Worm (Caenorhabditis elegans) whole organism, L4 larva: Measurements from ENCODE around the gene npax-4.

Source experiments
- F10B5.3 ChIP-seq: sonication (generic microtip); optimal IDR thresholded peaks from 2 replicates; lab custom pipeline; 2016; ENCODE audit warnings: mild to moderate bottlenecking, missing genetic modification characterization, missing compliant biosample characterization
- F44E2.7 ChIP-seq: fragments of 200-800 bp; sonication (Bioruptor generic); IDR thresholded peaks from 2 replicates; pipeline ENCODE4 v2.1.2; 2022; ENCODE audit warnings: missing genetic modification characterization, missing compliant biosample characterization
- T20F7.1 ChIP-seq: fragments of 200-800 bp; sonication (Bioruptor generic); optimal IDR thresholded peaks from 2 replicates; lab custom pipeline; 2018; ENCODE audit warnings: mild to moderate bottlenecking, missing genetic modification characterization, missing compliant biosample characterization
- ZK546.5 ChIP-seq, 2 experiments: sonication (generic microtip); optimal IDR thresholded peaks; 2 replicates each; lab custom pipeline; 2017; ENCODE audit warnings: missing biosample characterization in 2 of 2, missing genetic modification characterization in 2 of 2
- aha-1 ChIP-seq: fragments of 150-350 bp; peaks from one replicate; lab custom pipeline; 2014; ENCODE audit warnings: missing biosample characterization, missing genetic modification characterization
- ceh-20 ChIP-seq: fragments of 200-800 bp; sonication (Bioruptor generic); IDR thresholded peaks from 2 replicates; pipeline ENCODE4 v1.3.6; 2022; ENCODE audit warnings: missing genetic modification reagents, missing genetic modification characterization, missing compliant biosample characterization
- ceh-28 ChIP-seq: fragments of 150-350 bp; optimal IDR thresholded peaks from 2 replicates; lab custom pipeline; 2014; ENCODE audit warnings: missing biosample characterization, missing genetic modification reagents, missing genetic modification characterization
- cey-2 ChIP-seq: sonication (generic microtip); optimal IDR thresholded peaks from 3 replicates; lab custom pipeline; 2017; ENCODE audit warnings: missing genetic modification characterization, mild to moderate bottlenecking, missing compliant biosample characterization, antibody characterized with exemption, borderline replicate concordance; ENCODE audit not compliant: insufficient read depth
- daf-16 ChIP-seq, 3 experiments: sonication (generic microtip); optimal IDR thresholded peaks; 2 replicates each; lab custom pipeline; 2016 to 2017; ENCODE audit warnings: missing genetic modification characterization in 3 of 3, missing genetic modification reagents in 3 of 3, mild to moderate bottlenecking in 2 of 3, missing compliant biosample characterization in 2 of 3, missing biosample characterization in 1 of 3, moderate library complexity in 1 of 3
- dmd-6 ChIP-seq: fragments of 200-800 bp; sonication (Bioruptor generic); IDR thresholded peaks from 2 replicates; pipeline ENCODE4 v1.3.6; 2022; ENCODE audit warnings: missing genetic modification reagents, missing genetic modification characterization, missing compliant biosample characterization
- dpl-1 ChIP-seq: fragments of 150-350 bp; optimal IDR thresholded peaks from 2 replicates; lab custom pipeline; 2014; ENCODE audit warnings: missing biosample characterization, missing genetic modification reagents, missing genetic modification characterization
- duxl-1 ChIP-seq: sonication (generic microtip); optimal IDR thresholded peaks from 2 replicates; lab custom pipeline; 2016; ENCODE audit warnings: mild to moderate bottlenecking, missing genetic modification characterization, moderate library complexity, missing compliant biosample characterization; ENCODE audit not compliant: poor library complexity
- dve-1 ChIP-seq: sonication (generic microtip); optimal IDR thresholded peaks from 2 replicates; lab custom pipeline; 2017; ENCODE audit warnings: antibody characterized with exemption, mild to moderate bottlenecking, missing genetic modification characterization, missing compliant biosample characterization; ENCODE audit not compliant: insufficient read depth
- egl-43 ChIP-seq: fragments of 200-800 bp; sonication (Bioruptor generic); IDR thresholded peaks from 2 replicates; pipeline ENCODE4 v1.3.6; 2022; ENCODE audit warnings: missing genetic modification reagents, missing genetic modification characterization, missing compliant biosample characterization
- fos-1 ChIP-seq: fragments of 150-350 bp; optimal IDR thresholded peaks from 2 replicates; lab custom pipeline; 2014; ENCODE audit warnings: missing biosample characterization, missing genetic modification characterization
- gei-8 ChIP-seq: fragments of 200-800 bp; sonication (Bioruptor generic); optimal IDR thresholded peaks from 2 replicates; lab custom pipeline; 2018; ENCODE audit warnings: mild to moderate bottlenecking, missing genetic modification characterization, missing compliant biosample characterization
- hif-1 ChIP-seq, 2 experiments: sonication (generic microtip); optimal IDR thresholded peaks; 2 replicates each; lab custom pipeline; 2016 to 2017; ENCODE audit warnings: missing compliant biosample characterization in 2 of 2, missing genetic modification characterization in 2 of 2, missing genetic modification reagents in 2 of 2, missing genotype in 2 of 2, mild to moderate bottlenecking in 1 of 2
- hlh-11 ChIP-seq: fragments of 200-800 bp; sonication (Bioruptor generic); optimal IDR thresholded peaks from 2 replicates; lab custom pipeline; 2018; ENCODE audit warnings: mild to moderate bottlenecking, missing genetic modification characterization, missing compliant biosample characterization
- hlh-30 ChIP-seq: sonication (generic microtip); optimal IDR thresholded peaks from 2 replicates; lab custom pipeline; 2017; ENCODE audit warnings: antibody characterized with exemption, mild to moderate bottlenecking, missing genetic modification characterization, missing compliant biosample characterization; ENCODE audit not compliant: insufficient read depth
- hmg-1.1 ChIP-seq: fragments of 200-800 bp; sonication (Bioruptor generic); IDR thresholded peaks from 2 replicates; pipeline ENCODE4 v1.3.6; 2022; ENCODE audit warnings: missing genetic modification reagents, missing genetic modification characterization, missing compliant biosample characterization
- lin-1 ChIP-seq: fragments of 200-800 bp; sonication (Bioruptor generic); IDR thresholded peaks from 2 replicates; pipeline ENCODE4 v1.3.6; 2022; ENCODE audit warnings: missing genetic modification reagents, missing genetic modification characterization, missing compliant biosample characterization
- lin-13 ChIP-seq: fragments of 150-350 bp; optimal IDR thresholded peaks from 2 replicates; lab custom pipeline; 2014; ENCODE audit warnings: missing biosample characterization, missing genetic modification reagents, missing genetic modification characterization
- lin-29 ChIP-seq: fragments of 200-800 bp; sonication (Bioruptor generic); IDR thresholded peaks from 2 replicates; pipeline ENCODE4 v1.3.6; 2022; ENCODE audit warnings: missing genetic modification reagents, missing genetic modification characterization, missing compliant biosample characterization
- lsy-2 ChIP-seq, 2 experiments: fragments of 150-350 bp in 1 of 2; sonication (generic microtip) in 1 of 2; optimal IDR thresholded peaks; 2 replicates each; lab custom pipeline; 2014 to 2017; ENCODE audit warnings: missing biosample characterization in 2 of 2, missing genetic modification characterization in 2 of 2
- mdl-1 ChIP-seq, 2 experiments: fragments of 150-350 bp in 1 of 2; sonication (generic microtip) in 1 of 2; optimal IDR thresholded peaks; 2 replicates each; lab custom pipeline; 2014 to 2017; ENCODE audit warnings: missing biosample characterization in 2 of 2, missing genetic modification characterization in 2 of 2
- mep-1 ChIP-seq: fragments of 150-350 bp; sonication (generic microtip); optimal IDR thresholded peaks from 3 replicates; lab custom pipeline; 2014; ENCODE audit warnings: missing biosample characterization, missing genetic modification characterization
- mxl-2 ChIP-seq: fragments of 200-800 bp; sonication (Bioruptor generic); conservative IDR thresholded peaks from 2 replicates; pipeline ENCODE4 v1.3.6; 2022; ENCODE audit warnings: missing genetic modification reagents, missing genetic modification characterization, missing compliant biosample characterization
- mxl-3 ChIP-seq: fragments of 200-800 bp; sonication (Bioruptor generic); optimal IDR thresholded peaks from 2 replicates; lab custom pipeline; 2018; ENCODE audit warnings: mild to moderate bottlenecking, missing genetic modification characterization, missing compliant biosample characterization
- nhr-102 ChIP-seq: sonication (generic microtip); optimal IDR thresholded peaks from 2 replicates; lab custom pipeline; 2016; ENCODE audit warnings: mild to moderate bottlenecking, missing genetic modification characterization, moderate library complexity, missing compliant biosample characterization
- nhr-11 ChIP-seq: fragments of 150-350 bp; optimal IDR thresholded peaks from 2 replicates; lab custom pipeline; 2014; ENCODE audit warnings: missing biosample characterization, missing genetic modification characterization
- nhr-25 ChIP-seq: sonication (generic microtip); optimal IDR thresholded peaks from 2 replicates; lab custom pipeline; 2017; ENCODE audit warnings: missing genetic modification characterization, mild to moderate bottlenecking, missing compliant biosample characterization, antibody characterized with exemption, moderate library complexity, borderline replicate concordance; ENCODE audit not compliant: insufficient read depth
- nhr-28 ChIP-seq: fragments of 150-350 bp; optimal IDR thresholded peaks from 2 replicates; lab custom pipeline; 2014; ENCODE audit warnings: missing biosample characterization, missing genetic modification characterization
- nhr-48 ChIP-seq: sonication (generic microtip); optimal IDR thresholded peaks from 2 replicates; lab custom pipeline; 2016; ENCODE audit warnings: mild to moderate bottlenecking, missing genetic modification characterization, missing compliant biosample characterization
- nhr-76 ChIP-seq: fragments of 150-350 bp; optimal IDR thresholded peaks from 2 replicates; lab custom pipeline; 2014; ENCODE audit warnings: missing biosample characterization, missing genetic modification characterization
- nhr-77 ChIP-seq: fragments of 150-350 bp; optimal IDR thresholded peaks from 2 replicates; lab custom pipeline; 2014; ENCODE audit warnings: missing biosample characterization, missing genetic modification characterization
- pha-4 ChIP-seq, 2 experiments: fragments of 150-350 bp in 1 of 2; fragments of 200-800 bp in 1 of 2; sonication (Bioruptor generic) in 1 of 2; IDR thresholded peaks in 1 of 2; optimal IDR thresholded peaks in 1 of 2; 2 replicates each; pipeline versions ENCODE4 v1.3.6 to Lab custom; 2014 to 2022; ENCODE audit warnings: missing genetic modification characterization in 2 of 2, missing genetic modification reagents in 2 of 2, missing biosample characterization in 1 of 2, missing compliant biosample characterization in 1 of 2
- php-3 ChIP-seq: fragments of 200-800 bp; sonication (Bioruptor generic); IDR thresholded peaks from 2 replicates; pipeline ENCODE4 v1.3.6; 2022; ENCODE audit warnings: missing genetic modification reagents, missing genetic modification characterization, missing compliant biosample characterization
- pqm-1 ChIP-seq: sonication (generic microtip); optimal IDR thresholded peaks from 2 replicates; lab custom pipeline; 2017; ENCODE audit warnings: missing biosample characterization, missing genetic modification characterization
- rbr-2 ChIP-seq: sonication (generic microtip); optimal IDR thresholded peaks from 2 replicates; lab custom pipeline; 2016; ENCODE audit warnings: missing genotype, missing genetic modification characterization, missing compliant biosample characterization
- tra-1 ChIP-seq: fragments of 200-800 bp; sonication (Bioruptor generic); IDR thresholded peaks from 2 replicates; pipeline ENCODE4 v1.3.6; 2022; ENCODE audit warnings: missing genetic modification reagents, missing genetic modification characterization, missing compliant biosample characterization
- unc-39 ChIP-seq: sonication (generic microtip); optimal IDR thresholded peaks from 2 replicates; lab custom pipeline; 2017; ENCODE audit warnings: missing biosample characterization, missing genetic modification characterization
- unc-62 ChIP-seq, 3 experiments: fragments of 150-350 bp in 1 of 3; sonication (generic microtip); optimal IDR thresholded peaks in 2 of 3; peaks in 1 of 3; 1 replicate in 1 of 3; 2 replicates in 2 of 3; lab custom pipeline; 2014 to 2017; ENCODE audit warnings: missing biosample characterization in 3 of 3, missing genetic modification characterization in 3 of 3, missing genetic modification reagents in 3 of 3, missing genotype in 1 of 3
- zfp-3 ChIP-seq: fragments of 200-800 bp; sonication (Bioruptor generic); conservative IDR thresholded peaks from 2 replicates; pipeline ENCODE4 v1.3.6; 2022; ENCODE audit warnings: missing genetic modification reagents, missing genetic modification characterization, missing compliant biosample characterization

Gene npax-4

ce11 chrIV:8867562-8867961 is 12.1 kb downstream of the npax-4 start:
- TF ChIP-seq dpl-1 (GFP tag; lab: Kevin White, UChicago) (peak; percentile 13), daf-16 (GFP tag; optimal IDR thresholded peaks at IDR 0.05; lab: Kevin White, UChicago) (no peak), daf-16 (tag; optimal IDR thresholded peaks at IDR 0.05; lab: Kevin White, UChicago) (peak; percentile 26), egl-43 (GFP tag; lab: Robert Waterston, UW) (no peak), hlh-30 (tag; lab: Kevin White, UChicago) (peak; percentile 13), lsy-2 (tag; optimal IDR thresholded peaks at IDR 0.05; lab: Kevin White, UChicago) (no peak), dve-1 (tag; lab: Kevin White, UChicago) (peak; percentile 45), nhr-28 (tag; lab: Kevin White, UChicago) (peak; percentile 67), nhr-77 (peak; percentile 23), hlh-11 (tag; lab: Kevin White, UChicago) (peak; percentile 46)
- TF ChIP-seq, all 104 proteins: peak for 7

DNA sequence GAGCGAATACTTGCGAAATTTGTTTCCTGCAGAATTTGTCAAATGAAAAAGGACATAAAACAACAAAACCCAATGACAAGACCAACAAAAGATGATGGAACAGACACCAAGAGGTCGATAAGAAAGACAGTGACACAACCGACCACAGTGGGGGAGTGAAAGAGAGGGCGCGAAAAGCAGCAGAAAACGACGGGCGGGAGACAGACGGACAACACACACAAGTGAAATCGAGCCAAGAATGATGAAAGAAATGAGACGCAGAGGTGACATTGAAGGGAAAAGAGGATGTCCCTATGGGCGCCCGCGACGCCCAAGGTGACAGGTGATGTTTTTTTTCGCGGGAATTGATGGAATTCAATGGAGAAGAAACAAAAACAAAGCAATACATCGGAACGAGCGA is 13.6 kb downstream of the npax-4 start:
- TF ChIP-seq F44E2.7 (no peak), mxl-3 (GFP tag; lab: Kevin White, UChicago) (peak; percentile 85), unc-62 (GFP tag; optimal IDR thresholded peaks at IDR 0.05 in 1 of 2; lab: Kevin White, UChicago) (peak in 1 of 2 experiments; percentile 96), unc-62 (tag; optimal IDR thresholded peaks at IDR 0.05; lab: Kevin White, UChicago) (no peak), nhr-77 (peak; percentile 74), daf-16 (GFP tag; optimal IDR thresholded peaks at IDR 0.05; lab: Kevin White, UChicago) (peak in 1 of 2 experiments; percentile 92), daf-16 (tag; optimal IDR thresholded peaks at IDR 0.05; lab: Kevin White, UChicago) (peak; percentile 63), ceh-28 (tag; lab: Kevin White, UChicago) (no peak), egl-43 (GFP tag; lab: Robert Waterston, UW) (no peak), nhr-48 (peak; percentile 35), cey-2 (peak; percentile 2), gei-8 (GFP tag; lab: Kevin White, UChicago) (peak; percentile 8), ZK546.5 (tag; optimal IDR thresholded peaks at IDR 0.05; lab: Kevin White, UChicago) (no peak), zfp-3 (GFP tag; lab: Robert Waterston, UW) (peak; percentile 59; the same call in 1 of the 2 replicates), php-3 (0 out of 2 replicates have a peak, but pooled peaks have one; percentile 35), tra-1 (peak; percentile 81; the same call in 1 of the 2 replicates), fos-1 (tag; lab: Kevin White, UChicago) (no peak), dpl-1 (GFP tag; lab: Kevin White, UChicago) (peak; percentile 64), hlh-30 (tag; lab: Kevin White, UChicago) (peak; percentile 79), duxl-1 (tag; lab: Kevin White, UChicago) (no peak), nhr-76 (tag; lab: Kevin White, UChicago) (no peak), ceh-20 (peak; percentile 86), nhr-11 (peak; percentile 81), nhr-102 (peak; percentile 34), hif-1 (tag; optimal IDR thresholded peaks at IDR 0.05; lab: Kevin White, UChicago) (peak in 1 of 2 experiments; percentile 42), dmd-6 (GFP tag; lab: Robert Waterston, UW) (peak; percentile 88), F10B5.3 (no peak), dve-1 (tag; lab: Kevin White, UChicago) (peak; percentile 86), nhr-28 (tag; lab: Kevin White, UChicago) (peak; percentile 90), T20F7.1 (GFP tag; lab: Kevin White, UChicago) (peak; percentile 79), mdl-1 (tag; optimal IDR thresholded peaks at IDR 0.05; lab: Kevin White, UChicago) (peak in 1 of 2 experiments; percentile 67), lin-29 (GFP tag; lab: Robert Waterston, UW) (no peak), aha-1 (tag; lab: Kevin White, UChicago) (peak; percentile 98), hlh-11 (tag; lab: Kevin White, UChicago) (peak; percentile 96), pha-4 (GFP tag; IDR thresholded peaks at IDR 0.05; lab: Robert Waterston, UW) (peak; percentile 38; the same call in 1 of the 2 replicates), pha-4 (tag; optimal IDR thresholded peaks at IDR 0.05; lab: Kevin White, UChicago) (peak; percentile 62), lin-1 (GFP tag; lab: Robert Waterston, UW) (peak; percentile 75), unc-39 (tag; lab: Kevin White, UChicago) (no peak), nhr-25 (peak; percentile 2), lin-13 (peak; percentile 47), mxl-2 (GFP tag; lab: Robert Waterston, UW) (no peak), pqm-1 (tag; lab: Kevin White, UChicago) (peak; percentile 90), rbr-2 (tag; lab: Kevin White, UChicago) (peak; percentile 46), lsy-2 (tag; optimal IDR thresholded peaks at IDR 0.05; lab: Kevin White, UChicago) (peak in 1 of 2 experiments; percentile 62), hmg-1.1 (GFP tag; lab: Robert Waterston, UW) (peak; percentile 59; the same call in 1 of the 2 replicates), mep-1 (peak; percentile 83)
